Fruit fly (Drosophila melanogaster) whole organism, embryonic: Measurements from ENCODE around the gene Kah.

Source experiments
- Ada2b ChIP-seq: fragments of 200-800 bp; sonication (Bioruptor generic); IDR thresholded peaks from 2 replicates; pipeline ENCODE4 v1.3.6; 2022; ENCODE audit warnings: missing biosample characterization, missing genetic modification characterization
- Bdp1 ChIP-seq: fragments of 200-800 bp; sonication (Bioruptor generic); optimal IDR thresholded peaks from 3 replicates; lab custom pipeline; 2016; ENCODE audit warnings: missing biosample characterization, missing genetic modification characterization
- CG10321 ChIP-seq: fragments of 200-800 bp; sonication (Bioruptor generic); IDR thresholded peaks from 2 replicates; pipeline ENCODE4 v1.3.6; 2022; ENCODE audit warnings: missing biosample characterization, missing genetic modification characterization
- CG12769 ChIP-seq: fragments of 200-800 bp; sonication (Bioruptor generic); optimal IDR thresholded peaks from 2 replicates; lab custom pipeline; 2019; ENCODE audit warnings: missing biosample characterization, mild to moderate bottlenecking, missing genetic modification characterization, moderate library complexity
- CG14050 ChIP-seq: fragments of 200-800 bp; sonication (Bioruptor generic); IDR thresholded peaks from 3 replicates; pipeline ENCODE4 v1.3.6; 2022; ENCODE audit warnings: missing biosample characterization, missing genetic modification characterization
- CG15011 ChIP-seq: fragments of 200-800 bp; sonication (Bioruptor generic); optimal IDR thresholded peaks from 3 replicates; lab custom pipeline; 2018; ENCODE audit warnings: missing biosample characterization, mild to moderate bottlenecking, missing genetic modification characterization
- CG16863 ChIP-seq: fragments of 200-800 bp; sonication (Bioruptor generic); optimal IDR thresholded peaks from 3 replicates; lab custom pipeline; 2016; ENCODE audit warnings: missing biosample characterization, missing genetic modification characterization
- CG17328 ChIP-seq: fragments of 200-800 bp; sonication (Bioruptor generic); IDR thresholded peaks from 2 replicates; pipeline ENCODE4 v1.3.6; 2022; ENCODE audit warnings: missing biosample characterization, missing genetic modification characterization
- CG17359 ChIP-seq: fragments of 200-800 bp; sonication (Bioruptor generic); optimal IDR thresholded peaks from 3 replicates; lab custom pipeline; 2018; ENCODE audit warnings: missing biosample characterization, mild to moderate bottlenecking, missing genetic modification characterization, moderate library complexity
- CG17361 ChIP-seq: fragments of 200-800 bp; sonication (Bioruptor generic); IDR thresholded peaks from 3 replicates; pipeline ENCODE4 v1.3.6; 2022; ENCODE audit warnings: missing biosample characterization, missing genetic modification characterization
- CG17612 ChIP-seq: fragments of 200-800 bp; sonication (Bioruptor generic); IDR thresholded peaks from 2 replicates; pipeline ENCODE4 v1.3.6; 2022; ENCODE audit warnings: missing biosample characterization, missing genetic modification characterization
- CG17829 ChIP-seq: fragments of 200-800 bp; optimal IDR thresholded peaks from 2 replicates; lab custom pipeline; 2019; ENCODE audit warnings: missing biosample characterization, mild to moderate bottlenecking, missing genetic modification characterization, moderate library complexity
- CG18476 ChIP-seq: fragments of 200-800 bp; sonication (Bioruptor generic); optimal IDR thresholded peaks from 2 replicates; lab custom pipeline; 2016; ENCODE audit warnings: missing biosample characterization, mild to moderate bottlenecking, missing genetic modification characterization
- CG18599 ChIP-seq: fragments of 200-800 bp; sonication (Bioruptor generic); optimal IDR thresholded peaks from 3 replicates; lab custom pipeline; 2017; ENCODE audit warnings: missing biosample characterization, missing genetic modification characterization, mild to moderate bottlenecking, moderate library complexity, missing genetic modification reagents
- CG31388 ChIP-seq: fragments of 200-800 bp; sonication (Bioruptor generic); optimal IDR thresholded peaks from 2 replicates; lab custom pipeline; 2016; ENCODE audit warnings: missing biosample characterization, missing genetic modification characterization
- CG31441 ChIP-seq: fragments of 200-800 bp; sonication (Bioruptor generic); IDR thresholded peaks from 2 replicates; pipeline ENCODE4 v1.3.6; 2022; ENCODE audit warnings: missing biosample characterization, missing genetic modification characterization
- CG33557 ChIP-seq: fragments of 200-800 bp; sonication (Bioruptor generic); optimal IDR thresholded peaks from 2 replicates; lab custom pipeline; 2019; ENCODE audit warnings: missing biosample characterization, mild to moderate bottlenecking, missing genetic modification characterization, moderate library complexity
- CG4617 ChIP-seq: fragments of 200-800 bp; sonication (Bioruptor generic); optimal IDR thresholded peaks from 3 replicates; lab custom pipeline; 2016; ENCODE audit warnings: missing biosample characterization, missing genetic modification characterization, borderline replicate concordance
- CG6272 ChIP-seq: fragments of 200-800 bp; sonication (Bioruptor generic); IDR thresholded peaks from 2 replicates; pipeline ENCODE4 v1.3.6; 2022; ENCODE audit warnings: missing biosample characterization, missing genetic modification characterization
- CG8281 ChIP-seq: fragments of 200-800 bp; sonication (Bioruptor generic); optimal IDR thresholded peaks from 2 replicates; lab custom pipeline; 2018; ENCODE audit warnings: missing biosample characterization, mild to moderate bottlenecking, missing genetic modification characterization, moderate library complexity
- CG8924 ChIP-seq: fragments of 200-800 bp; optimal IDR thresholded peaks from 3 replicates; lab custom pipeline; 2019; ENCODE audit warnings: missing biosample characterization, mild to moderate bottlenecking, missing genetic modification characterization, moderate library complexity
- CG9797 ChIP-seq: fragments of 200-800 bp; sonication (Bioruptor generic); optimal IDR thresholded peaks from 3 replicates; lab custom pipeline; 2018; ENCODE audit warnings: missing biosample characterization, mild to moderate bottlenecking, missing genetic modification characterization
- Ets97D ChIP-seq: fragments of 200-800 bp; sonication (Bioruptor generic); optimal IDR thresholded peaks from 3 replicates; lab custom pipeline; 2016; ENCODE audit warnings: missing biosample characterization, missing genetic modification characterization
- Gsc ChIP-seq: fragments of 200-800 bp; sonication (Bioruptor generic); IDR thresholded peaks from 2 replicates; pipeline ENCODE4 v1.3.6; 2022; ENCODE audit warnings: missing biosample characterization, missing genetic modification characterization
- Hmx ChIP-seq: fragments of 200-800 bp; sonication (Bioruptor generic); optimal IDR thresholded peaks from 2 replicates; lab custom pipeline; 2016; ENCODE audit warnings: missing biosample characterization, missing genetic modification characterization
- Kr ChIP-seq: fragments of 200-800 bp; sonication (Bioruptor generic); optimal IDR thresholded peaks from 2 replicates; lab custom pipeline; 2017; ENCODE audit warnings: missing biosample characterization, mild to moderate bottlenecking, missing genetic modification characterization
- Max ChIP-seq: fragments of 200-800 bp; sonication (Bioruptor generic); optimal IDR thresholded peaks from 2 replicates; lab custom pipeline; 2016; ENCODE audit warnings: missing biosample characterization, mild to moderate bottlenecking, missing genetic modification characterization
- Nf-YC ChIP-seq: fragments of 200-800 bp; optimal IDR thresholded peaks from 3 replicates; lab custom pipeline; 2019; ENCODE audit warnings: missing biosample characterization, mild to moderate bottlenecking, missing genetic modification characterization, moderate library complexity
- Spps ChIP-seq: fragments of 200-800 bp; sonication (Bioruptor generic); optimal IDR thresholded peaks from 2 replicates; lab custom pipeline; 2018; ENCODE audit warnings: missing biosample characterization, mild to moderate bottlenecking, missing genetic modification characterization
- Sry-β ChIP-seq: fragments of 200-800 bp; sonication (Bioruptor generic); optimal IDR thresholded peaks from 2 replicates; lab custom pipeline; 2018; ENCODE audit warnings: missing biosample characterization, mild to moderate bottlenecking, missing genetic modification characterization, moderate library complexity
- bcd ChIP-seq: fragments of 200-800 bp; sonication (Bioruptor generic); optimal IDR thresholded peaks from 2 replicates; lab custom pipeline; 2017; ENCODE audit warnings: missing biosample characterization, mild to moderate bottlenecking, missing genetic modification characterization
- cwo ChIP-seq: fragments of 200-800 bp; sonication (Bioruptor generic); optimal IDR thresholded peaks from 3 replicates; lab custom pipeline; 2017; ENCODE audit warnings: missing biosample characterization, missing genetic modification characterization, mild to moderate bottlenecking, moderate library complexity, missing genetic modification reagents
- disco-r ChIP-seq: fragments of 200-800 bp; sonication (Bioruptor generic); optimal IDR thresholded peaks from 2 replicates; lab custom pipeline; 2016; ENCODE audit warnings: missing biosample characterization, missing genetic modification characterization
- eyg ChIP-seq: fragments of 200-800 bp; sonication (Bioruptor generic); optimal IDR thresholded peaks from 3 replicates; lab custom pipeline; 2016; ENCODE audit warnings: missing biosample characterization, missing genetic modification characterization
- fd102C ChIP-seq: fragments of 200-800 bp; sonication (Bioruptor generic); optimal IDR thresholded peaks from 2 replicates; lab custom pipeline; 2018; ENCODE audit warnings: missing biosample characterization, mild to moderate bottlenecking, missing genetic modification characterization, moderate library complexity
- fu2 ChIP-seq: fragments of 200-800 bp; sonication (Bioruptor generic); optimal IDR thresholded peaks from 2 replicates; lab custom pipeline; 2016; ENCODE audit warnings: missing biosample characterization, missing genetic modification characterization
- gcm2 ChIP-seq: fragments of 200-800 bp; sonication (Bioruptor generic); optimal IDR thresholded peaks from 2 replicates; lab custom pipeline; 2016; ENCODE audit warnings: missing biosample characterization, missing genetic modification characterization
- gem ChIP-seq: fragments of 200-800 bp; sonication (Bioruptor generic); optimal IDR thresholded peaks from 2 replicates; lab custom pipeline; 2019; ENCODE audit warnings: missing biosample characterization, mild to moderate bottlenecking, missing genetic modification characterization, moderate library complexity
- grn ChIP-seq: fragments of 200-800 bp; sonication (Bioruptor generic); optimal IDR thresholded peaks from 3 replicates; lab custom pipeline; 2017; ENCODE audit warnings: missing biosample characterization, missing genetic modification characterization
- gsb-n ChIP-seq: fragments of 200-800 bp; sonication (Bioruptor generic); optimal IDR thresholded peaks from 3 replicates; lab custom pipeline; 2018; ENCODE audit warnings: missing biosample characterization, mild to moderate bottlenecking, missing genetic modification characterization
- maf-S ChIP-seq: fragments of 200-800 bp; sonication (Bioruptor generic); optimal IDR thresholded peaks from 2 replicates; lab custom pipeline; 2016; ENCODE audit warnings: missing biosample characterization, missing genetic modification characterization
- odd ChIP-seq: fragments of 200-800 bp; sonication (Bioruptor generic); optimal IDR thresholded peaks from 2 replicates; lab custom pipeline; 2017; ENCODE audit warnings: missing biosample characterization, mild to moderate bottlenecking, missing genetic modification characterization
- org-1 ChIP-seq: fragments of 200-800 bp; sonication (Bioruptor generic); optimal IDR thresholded peaks from 2 replicates; lab custom pipeline; 2017; ENCODE audit warnings: missing biosample characterization, missing genetic modification characterization
- schlank ChIP-seq: fragments of 200-800 bp; sonication (Bioruptor generic); optimal IDR thresholded peaks from 2 replicates; lab custom pipeline; 2018; ENCODE audit warnings: missing biosample characterization, mild to moderate bottlenecking, missing genetic modification characterization
- sens-2 ChIP-seq: fragments of 200-800 bp; sonication (Bioruptor generic); IDR thresholded peaks from 2 replicates; pipeline ENCODE4 v1.3.6; 2022; ENCODE audit warnings: missing biosample characterization, missing genetic modification characterization
- trh ChIP-seq: fragments of 200-800 bp; sonication (Bioruptor generic); optimal IDR thresholded peaks from 2 replicates; lab custom pipeline; 2016; ENCODE audit warnings: missing biosample characterization, missing genetic modification characterization
- unc-4 ChIP-seq: fragments of 200-800 bp; sonication (Bioruptor generic); IDR thresholded peaks from 2 replicates; pipeline ENCODE4 v1.3.6; 2022; ENCODE audit warnings: missing biosample characterization, missing genetic modification characterization; ENCODE audit not compliant: partially characterized antibody
- zen ChIP-seq: fragments of 200-800 bp; sonication (Bioruptor generic); optimal IDR thresholded peaks from 3 replicates; lab custom pipeline; 2018; ENCODE audit warnings: missing biosample characterization, mild to moderate bottlenecking, missing genetic modification characterization, moderate library complexity
- zf30C ChIP-seq: fragments of 200-800 bp; sonication (Bioruptor generic); optimal IDR thresholded peaks from 3 replicates; lab custom pipeline; 2018; ENCODE audit warnings: missing biosample characterization, mild to moderate bottlenecking, missing genetic modification characterization

Kah gene

DNA sequence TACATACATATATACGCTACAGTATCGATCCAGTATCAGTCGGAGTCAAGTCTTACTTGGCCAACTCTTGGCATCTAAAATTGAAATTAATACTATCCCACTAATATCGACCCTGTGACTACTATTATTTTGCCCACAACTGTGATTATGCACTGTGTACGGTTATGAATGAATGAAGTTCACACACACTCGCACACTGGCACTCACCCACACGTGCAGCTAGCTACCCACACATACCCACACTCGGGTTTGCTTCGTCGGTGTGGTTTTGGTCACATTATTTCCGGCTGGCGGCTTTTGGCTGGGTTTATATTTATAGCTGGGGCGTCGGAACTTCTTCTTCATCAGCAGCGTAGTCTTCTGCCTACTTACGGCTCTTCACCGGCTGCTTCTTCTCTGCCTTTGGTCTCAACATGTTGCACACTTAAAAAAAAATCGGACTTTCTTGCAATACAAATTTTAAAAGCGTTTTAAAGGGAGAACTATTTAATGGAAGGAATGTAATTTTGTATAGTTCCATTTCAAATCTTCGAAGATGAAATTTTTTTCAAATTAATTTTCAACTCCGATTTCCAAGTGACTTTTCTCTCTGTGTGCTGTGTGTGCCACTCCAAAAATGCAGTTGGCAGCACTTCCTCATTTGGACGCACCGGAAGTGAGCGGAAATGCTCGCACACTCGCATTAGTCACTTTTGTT, 45.4 kb upstream of the Kah start (continued):
- TF ChIP-seq CG17328 (GFP tag; lab: Robert Waterston, UW): peak; percentile 96
- TF ChIP-seq CG8924 (tag; lab: Kevin White, UChicago): peak; percentile 91
- peak; percentile 39 for TF ChIP-seq cwo (GFP tag; lab: Kevin White, UChicago)
- TF ChIP-seq Ada2b (GFP tag; lab: Robert Waterston, UW): peak; percentile 91
- peak; percentile 85 for TF ChIP-seq Bdp1 (GFP tag; lab: Kevin White, UChicago)
- TF ChIP-seq Gsc (GFP tag; lab: Robert Waterston, UW): peak; percentile 81
- peak; percentile 80 for TF ChIP-seq eyg
- peak; percentile 76 for TF ChIP-seq Ets97D (GFP tag; lab: Kevin White, UChicago)
- TF ChIP-seq Sry-β (GFP tag; lab: Kevin White, UChicago): peak; percentile 58
- TF ChIP-seq trh: peak; percentile 87
- peak; percentile 94 for TF ChIP-seq gsb-n (tag; lab: Kevin White, UChicago)
- peak; percentile 82 for TF ChIP-seq odd
- peak; percentile 92 for TF ChIP-seq CG16863 (GFP tag; lab: Kevin White, UChicago)
- peak; percentile 89 for TF ChIP-seq Spps (tag; lab: Kevin White, UChicago)
- peak; percentile 76 for TF ChIP-seq gcm2 (GFP tag; lab: Kevin White, UChicago)
- peak; percentile 56 for TF ChIP-seq grn (GFP tag; lab: Kevin White, UChicago)
- peak; percentile 90 for TF ChIP-seq fd102C
- peak; percentile 63 for TF ChIP-seq CG10321 (GFP tag; lab: Robert Waterston, UW)
- TF ChIP-seq Max (GFP tag; lab: Kevin White, UChicago): peak; percentile 76
- TF ChIP-seq bcd (GFP tag; lab: Kevin White, UChicago): peak; percentile 87
- TF ChIP-seq sens-2: peak; percentile 90
- TF ChIP-seq fu2 (GFP tag; lab: Kevin White, UChicago): peak; percentile 74
- TF ChIP-seq gem (tag; lab: Kevin White, UChicago): peak; percentile 96
- peak; percentile 47 for TF ChIP-seq CG12769
- peak; percentile 93 for TF ChIP-seq zf30C (GFP tag; lab: Kevin White, UChicago)
- peak; percentile 82 for TF ChIP-seq CG6272
- peak; percentile 94 for TF ChIP-seq CG33557 (GFP tag; lab: Kevin White, UChicago)
- peak; percentile 88 for TF ChIP-seq CG14050 (GFP tag; lab: Robert Waterston, UW)
- peak; percentile 71 for TF ChIP-seq CG31388 (GFP tag; lab: Kevin White, UChicago)
- peak; percentile 73 for TF ChIP-seq CG4617 (GFP tag; lab: Kevin White, UChicago)
- peak; percentile 82 for TF ChIP-seq CG18599
- TF ChIP-seq Kr (GFP tag; lab: Kevin White, UChicago): no peak
- TF ChIP-seq Hmx: peak; percentile 59
- peak; percentile 26 for TF ChIP-seq Nf-YC (tag; lab: Kevin White, UChicago)
- peak; percentile 92 for TF ChIP-seq CG17361
- TF ChIP-seq org-1: peak; percentile 83
- peak; percentile 90 for TF ChIP-seq CG31441
- TF ChIP-seq CG18476: peak; percentile 84
- peak; percentile 77 for TF ChIP-seq maf-S (GFP tag; lab: Kevin White, UChicago)
- TF ChIP-seq CG8281 (tag; lab: Kevin White, UChicago): peak; percentile 74
- peak; percentile 40 for TF ChIP-seq CG9797 (GFP tag; lab: Kevin White, UChicago)
- TF ChIP-seq unc-4: no peak
- peak; percentile 59 for TF ChIP-seq CG17612 (GFP tag; lab: Robert Waterston, UW)
- TF ChIP-seq CG17829 (tag; lab: Kevin White, UChicago): peak; percentile 96
- TF ChIP-seq schlank: peak; percentile 1
- peak; percentile 73 for TF ChIP-seq CG15011 (GFP tag; lab: Kevin White, UChicago)
- peak; percentile 88 for TF ChIP-seq disco-r
- peak; percentile 92 for TF ChIP-seq zen (tag; lab: Kevin White, UChicago)
- TF ChIP-seq CG17359 (tag; lab: Kevin White, UChicago): peak; percentile 90
